Worm (Caenorhabditis elegans): ENCODE results near the gene K11H12.8.

ce11 chrIV:606055-606454 lies 49.1 kb upstream of the K11H12.8 start, which contains the start of gene inx-18:
- TF ChIP-seq ama-1 (optimal IDR thresholded peaks at IDR 0.05) (no peak), ztf-4 (tag; optimal IDR thresholded peaks at IDR 0.05) (no peak), unc-39 (tag; optimal IDR thresholded peaks at IDR 0.05) (no peak), nhr-237 (tag; optimal IDR thresholded peaks at IDR 0.05) (no peak), lin-39 (tag; optimal IDR thresholded peaks at IDR 0.05) (no peak), lin-11 (tag; optimal IDR thresholded peaks at IDR 0.05) (no peak), elt-3 (tag; optimal IDR thresholded peaks at IDR 0.05) (no peak), blmp-1 (tag; optimal IDR thresholded peaks at IDR 0.05; ENCODE audit: insufficient read depth) (no peak)
